Fruit fly (Drosophila melanogaster) whole organism, larva: ENCODE data around the gene CG42870.

Source experiments
- noc ChIP-seq: fragments of 200-800 bp; sonication (Bioruptor generic); optimal IDR thresholded peaks from 3 replicates; lab custom pipeline; 2019; ENCODE audit warnings: missing biosample characterization, mild to moderate bottlenecking, missing genetic modification characterization, moderate library complexity

The CG42870 gene

dm6 chr3R:21737264-21737663 is at the start of gene CG42870:
TSS of gene CG42870 (minus strand) at chr3R:21737364.
- TF ChIP-seq noc (tag; lab: Kevin White, UChicago) = no peak

dm6 chr3R:21782295-21782922 is 45.2 kb upstream of the CG42870 start, which contains the start of gene tsl:
TSS of gene tsl (minus strand) at chr3R:21782536.
- TF ChIP-seq noc (tag; lab: Kevin White, UChicago) = no peak

- peak; percentile 68 for TF ChIP-seq noc (tag; lab: Kevin White, UChicago)
These were observed 44.3 kb upstream of the CG42870 start for dm6 chr3R:21781448-21781847.

- no peak for TF ChIP-seq noc (tag; lab: Kevin White, UChicago)
These were observed 42.9 kb upstream of the CG42870 start for dm6 chr3R:21780086-21780485.

dm6 chr3R:21777660-21778059 is 40.5 kb upstream of the CG42870 start, which contains the start of gene Polr1H:
TSS of gene Polr1H (minus strand) at chr3R:21777847.
- TF ChIP-seq noc (tag; lab: Kevin White, UChicago) = no peak

- no peak for TF ChIP-seq noc (tag; lab: Kevin White, UChicago)
These were observed 38.6 kb upstream of the CG42870 start, which contains the start of the genes GABA-B-R2 and CG6800 for dm6 chr3R:21775766-21776165. TSS of gene GABA-B-R2 (minus strand) at chr3R:21775840. TSS of gene CG6800 (plus strand) at chr3R:21776138.

dm6 chr3R:21769218-21769617 is 32.1 kb upstream of the CG42870 start, which contains the start of gene Burs:
TSS of gene Burs (plus strand) at chr3R:21769518.
- TF ChIP-seq noc (tag; lab: Kevin White, UChicago) = no peak

- peak; percentile 45 for TF ChIP-seq noc (tag; lab: Kevin White, UChicago)
These were observed 21.1 kb upstream of the CG42870 start, which contains the start of gene CG42335 for dm6 chr3R:21758145-21758856. TSS of gene CG42335 (plus strand) at chr3R:21758764.

dm6 chr3R:21757550-21757949 is 20.4 kb upstream of the CG42870 start:
- TF ChIP-seq noc (tag; lab: Kevin White, UChicago) = peak; percentile 20

- TF ChIP-seq noc (tag; lab: Kevin White, UChicago) = peak; percentile 37
These were observed 16.8 kb upstream of the CG42870 start, which contains the start of gene CG31198 for dm6 chr3R:21753974-21754373. TSS of gene CG31198 (plus strand) at chr3R:21754324.

- peak; percentile 86 for TF ChIP-seq noc (tag; lab: Kevin White, UChicago)
These were observed 15.9 kb upstream of the CG42870 start for dm6 chr3R:21753099-21753498.

- TF ChIP-seq noc (tag; lab: Kevin White, UChicago) = peak; percentile 54
These were observed 12.1 kb upstream of the CG42870 start, which contains the start of gene CG31233 for dm6 chr3R:21748954-21749920. TSS of gene CG31233 (plus strand) at chr3R:21749853.

- TF ChIP-seq noc (tag; lab: Kevin White, UChicago) = no peak
These were observed 8.7 kb upstream of the CG42870 start for dm6 chr3R:21745887-21746286.

- no peak for TF ChIP-seq noc (tag; lab: Kevin White, UChicago)
These were observed 7.8 kb upstream of the CG42870 start, which contains the start of gene CG31343 for dm6 chr3R:21744988-21745387. TSS of gene CG31343 (plus strand) at chr3R:21745266.

- peak; percentile 37 for TF ChIP-seq noc (tag; lab: Kevin White, UChicago)
These were observed 3.7 kb upstream of the CG42870 start for dm6 chr3R:21740766-21741350.
